Worm (Caenorhabditis elegans): ENCODE results near the gene nsph-4.3.

ce11 chrIII:7648841-7649240, 39.8 kb upstream of the nsph-4.3 start:
- TF ChIP-seq egl-27 (tag; optimal IDR thresholded peaks at IDR 0.05) (no peak), nhr-237 (tag; optimal IDR thresholded peaks at IDR 0.05) (no peak), zag-1 (tag; optimal IDR thresholded peaks at IDR 0.05) (no peak), ceh-82 (tag; optimal IDR thresholded peaks at IDR 0.05) (no peak), unc-39 (tag; optimal IDR thresholded peaks at IDR 0.05) (no peak), elt-1 (tag; optimal IDR thresholded peaks at IDR 0.05) (no peak), mbf-1 (tag; optimal IDR thresholded peaks at IDR 0.05) (no peak)
